Fruit fly (Drosophila melanogaster) whole organism, embryonic: ENCODE data around the gene Gr22c.
A peak's percentile ranks its signal among the peaks of the same experiment; 100 is the strongest.

Experiments
- Aef1 ChIP-seq: fragments of 200-800 bp; sonication (Bioruptor generic); IDR thresholded peaks from 3 replicates; pipeline ENCODE4 v1.3.6; 2022; ENCODE audit warnings: missing biosample characterization, missing genetic modification characterization
- CG11247 ChIP-seq: fragments of 200-800 bp; sonication (Bioruptor generic); IDR thresholded peaks from 2 replicates; pipeline ENCODE4 v1.3.6; 2022; ENCODE audit warnings: missing biosample characterization, missing genetic modification characterization
- CG11456 ChIP-seq: fragments of 200-800 bp; sonication (Bioruptor generic); IDR thresholded peaks from 3 replicates; pipeline ENCODE4 v1.3.6; 2022; ENCODE audit warnings: missing biosample characterization, missing genetic modification characterization
- CG12391 ChIP-seq: fragments of 200-800 bp; sonication (Bioruptor generic); optimal IDR thresholded peaks from 3 replicates; lab custom pipeline; 2018; ENCODE audit warnings: missing biosample characterization, mild to moderate bottlenecking, missing genetic modification characterization, moderate library complexity
- CG13424 ChIP-seq: fragments of 200-800 bp; sonication (Bioruptor generic); optimal IDR thresholded peaks from 2 replicates; lab custom pipeline; 2019; ENCODE audit warnings: missing biosample characterization, mild to moderate bottlenecking, missing genetic modification characterization, moderate library complexity
- CG13775 ChIP-seq: fragments of 200-800 bp; sonication (Bioruptor generic); optimal IDR thresholded peaks from 3 replicates; lab custom pipeline; 2017; ENCODE audit warnings: missing biosample characterization, mild to moderate bottlenecking, missing genetic modification characterization
- CG1529 ChIP-seq: fragments of 200-800 bp; sonication (Bioruptor generic); optimal IDR thresholded peaks from 3 replicates; lab custom pipeline; 2018; ENCODE audit warnings: missing biosample characterization, missing genetic modification characterization
- CG15479 ChIP-seq: fragments of 200-800 bp; sonication (Bioruptor generic); optimal IDR thresholded peaks from 3 replicates; lab custom pipeline; 2019; ENCODE audit warnings: missing biosample characterization, mild to moderate bottlenecking, missing genetic modification characterization, moderate library complexity
- CG16815 ChIP-seq: fragments of 200-800 bp; sonication (Bioruptor generic); optimal IDR thresholded peaks from 3 replicates; lab custom pipeline; 2017; ENCODE audit warnings: missing biosample characterization, mild to moderate bottlenecking, missing genetic modification characterization
- CG1832 ChIP-seq: fragments of 200-800 bp; sonication (Bioruptor generic); optimal IDR thresholded peaks from 2 replicates; lab custom pipeline; 2017; ENCODE audit warnings: missing biosample characterization, mild to moderate bottlenecking, missing genetic modification characterization, inconsistent platforms
- CG18599 ChIP-seq: fragments of 200-800 bp; sonication (Bioruptor generic); optimal IDR thresholded peaks from 3 replicates; lab custom pipeline; 2017; ENCODE audit warnings: missing biosample characterization, missing genetic modification characterization, mild to moderate bottlenecking, moderate library complexity, missing genetic modification reagents
- CG18619 ChIP-seq: fragments of 200-800 bp; sonication (Bioruptor generic); optimal IDR thresholded peaks from 3 replicates; lab custom pipeline; 2017; ENCODE audit warnings: missing biosample characterization, mild to moderate bottlenecking, missing genetic modification characterization
- CG2120 ChIP-seq: fragments of 200-800 bp; sonication (Bioruptor generic); optimal IDR thresholded peaks from 3 replicates; lab custom pipeline; 2016; ENCODE audit warnings: missing biosample characterization, missing genetic modification characterization
- CG33557 ChIP-seq: fragments of 200-800 bp; sonication (Bioruptor generic); optimal IDR thresholded peaks from 2 replicates; lab custom pipeline; 2019; ENCODE audit warnings: missing biosample characterization, mild to moderate bottlenecking, missing genetic modification characterization, moderate library complexity
- CG42726 ChIP-seq: fragments of 200-800 bp; sonication (Bioruptor generic); IDR thresholded peaks from 2 replicates; pipeline ENCODE4 v1.3.6; 2022; ENCODE audit warnings: missing biosample characterization, missing genetic modification characterization; ENCODE audit not compliant: partially characterized antibody
- CG4328 ChIP-seq: fragments of 200-800 bp; sonication (Bioruptor generic); optimal IDR thresholded peaks from 3 replicates; lab custom pipeline; 2017; ENCODE audit warnings: missing biosample characterization, missing genetic modification reagents, missing genetic modification characterization
- CG5180 ChIP-seq: fragments of 200-800 bp; sonication (Bioruptor generic); optimal IDR thresholded peaks from 3 replicates; lab custom pipeline; 2017; ENCODE audit warnings: missing biosample characterization, missing genetic modification characterization, mild to moderate bottlenecking, moderate library complexity, missing genetic modification reagents
- CG6654 ChIP-seq: fragments of 200-800 bp; sonication (Bioruptor generic); optimal IDR thresholded peaks from 2 replicates; lab custom pipeline; 2017; ENCODE audit warnings: missing biosample characterization, mild to moderate bottlenecking, missing genetic modification characterization
- CG7556 ChIP-seq: fragments of 200-800 bp; sonication (Bioruptor generic); optimal IDR thresholded peaks from 2 replicates; lab custom pipeline; 2017; ENCODE audit warnings: missing biosample characterization, mild to moderate bottlenecking, missing genetic modification characterization
- CG9215 ChIP-seq: fragments of 200-800 bp; sonication (Bioruptor generic); IDR thresholded peaks from 2 replicates; pipeline ENCODE4 v1.3.6; 2022; ENCODE audit warnings: missing biosample characterization, missing genetic modification characterization
- CG9932 ChIP-seq: fragments of 200-800 bp; sonication (Bioruptor generic); IDR thresholded peaks from 2 replicates; pipeline ENCODE4 v1.3.6; 2022; ENCODE audit warnings: missing biosample characterization, missing genetic modification characterization
- H15 ChIP-seq: fragments of 200-800 bp; sonication (Bioruptor generic); IDR thresholded peaks from 3 replicates; pipeline ENCODE4 v1.3.6; 2022; ENCODE audit warnings: missing biosample characterization, missing genetic modification characterization
- HLH54F ChIP-seq: fragments of 200-800 bp; sonication (Bioruptor generic); optimal IDR thresholded peaks from 3 replicates; lab custom pipeline; 2016; ENCODE audit warnings: missing biosample characterization, missing genetic modification characterization
- HmgZ ChIP-seq: fragments of 200-800 bp; sonication (Bioruptor generic); optimal IDR thresholded peaks from 2 replicates; lab custom pipeline; 2018; ENCODE audit warnings: missing biosample characterization, mild to moderate bottlenecking, missing genetic modification characterization
- Hr51 ChIP-seq, 2 experiments: fragments of 200-800 bp; sonication (Bioruptor generic); optimal IDR thresholded peaks; 2 replicates in 1 of 2; 3 replicates in 1 of 2; lab custom pipeline; 2016 to 2018; ENCODE audit warnings: missing biosample characterization in 2 of 2, missing genetic modification characterization in 2 of 2, mild to moderate bottlenecking in 1 of 2, moderate library complexity in 1 of 2
- Lim3 ChIP-seq: fragments of 200-800 bp; sonication (Bioruptor generic); IDR thresholded peaks from 2 replicates; pipeline ENCODE4 v1.3.6; 2022; ENCODE audit warnings: missing biosample characterization, missing genetic modification characterization
- Oaz ChIP-seq: fragments of 200-800 bp; sonication (Bioruptor generic); IDR thresholded peaks from 2 replicates; pipeline ENCODE4 v1.3.6; 2022; ENCODE audit warnings: missing biosample characterization, missing genetic modification characterization
- Tbp ChIP-seq: fragments of >200 bp; optimal IDR thresholded peaks from 2 replicates; lab custom pipeline; 2018; ENCODE audit warnings: missing biosample characterization, missing genetic modification characterization
- ac ChIP-seq: fragments of 200-800 bp; sonication (Bioruptor generic); optimal IDR thresholded peaks from 3 replicates; lab custom pipeline; 2017; ENCODE audit warnings: missing biosample characterization, mild to moderate bottlenecking, missing genetic modification characterization
- br ChIP-seq: fragments of >200 bp; optimal IDR thresholded peaks from 2 replicates; lab custom pipeline; 2017
- chn ChIP-seq: fragments of 200-800 bp; sonication (Bioruptor generic); optimal IDR thresholded peaks from 2 replicates; lab custom pipeline; 2016; ENCODE audit warnings: missing biosample characterization, missing genetic modification characterization
- crp ChIP-seq, 2 experiments: fragments of 200-800 bp; sonication (Bioruptor generic); optimal IDR thresholded peaks; 2 replicates in 1 of 2; 3 replicates in 1 of 2; lab custom pipeline; 2017; ENCODE audit warnings: missing biosample characterization in 2 of 2, missing genetic modification characterization in 2 of 2, mild to moderate bottlenecking in 1 of 2, moderate library complexity in 1 of 2
- emc ChIP-seq: fragments of 200-800 bp; sonication (Bioruptor generic); optimal IDR thresholded peaks from 2 replicates; lab custom pipeline; 2016; ENCODE audit warnings: missing biosample characterization, missing genetic modification characterization
- en ChIP-seq: fragments of 200-800 bp; sonication (Bioruptor generic); optimal IDR thresholded peaks from 2 replicates; lab custom pipeline; 2016; ENCODE audit warnings: missing biosample characterization, missing genetic modification characterization
- esg ChIP-seq: fragments of 200-800 bp; sonication (Bioruptor generic); conservative IDR thresholded peaks from 2 replicates; pipeline ENCODE4 v1.3.6; 2022; ENCODE audit warnings: missing biosample characterization, missing genetic modification characterization
- ham ChIP-seq: fragments of 200-800 bp; sonication (Bioruptor generic); IDR thresholded peaks from 2 replicates; pipeline ENCODE4 v1.3.6; 2022; ENCODE audit warnings: missing biosample characterization, missing genetic modification characterization
- hb ChIP-seq: fragments of 200-800 bp; sonication (Bioruptor generic); IDR thresholded peaks from 3 replicates; pipeline ENCODE4 v1.3.6; 2022; ENCODE audit warnings: missing biosample characterization, missing genetic modification characterization; ENCODE audit not compliant: partially characterized antibody
- insv ChIP-seq, 2 experiments: fragments of 200-800 bp; sonication (Bioruptor generic); optimal IDR thresholded peaks; 3 replicates each; lab custom pipeline; 2016 to 2018; ENCODE audit warnings: missing biosample characterization in 2 of 2, missing genetic modification characterization in 2 of 2
- jumu ChIP-seq: fragments of 200-800 bp; sonication (Bioruptor generic); optimal IDR thresholded peaks from 3 replicates; lab custom pipeline; 2016; ENCODE audit warnings: missing biosample characterization, missing genetic modification characterization
- kni ChIP-seq: fragments of 200-800 bp; sonication (Bioruptor generic); optimal IDR thresholded peaks from 3 replicates; lab custom pipeline; 2017; ENCODE audit warnings: mild to moderate bottlenecking, missing biosample characterization, missing genetic modification reagents, missing genetic modification characterization
- lov ChIP-seq, 2 experiments: fragments of 200-800 bp in 1 of 2; fragments of >200 bp in 1 of 2; sonication (Bioruptor generic) in 1 of 2; IDR thresholded peaks in 1 of 2; optimal IDR thresholded peaks in 1 of 2; 2 replicates in 1 of 2; 3 replicates in 1 of 2; pipeline versions ENCODE4 v1.3.6 to Lab custom; 2017 to 2022; ENCODE audit warnings: missing biosample characterization in 1 of 2, missing genetic modification characterization in 1 of 2
- nau ChIP-seq: fragments of 200-800 bp; sonication (Bioruptor generic); optimal IDR thresholded peaks from 3 replicates; lab custom pipeline; 2017; ENCODE audit warnings: missing biosample characterization, mild to moderate bottlenecking, missing genetic modification characterization, missing genetic modification reagents
- nerfin-1 ChIP-seq: fragments of 200-800 bp; sonication (Bioruptor generic); optimal IDR thresholded peaks from 3 replicates; lab custom pipeline; 2019; ENCODE audit warnings: missing biosample characterization, mild to moderate bottlenecking, missing genetic modification characterization, moderate library complexity
- nerfin-2 ChIP-seq: fragments of 200-800 bp; sonication (Bioruptor generic); IDR thresholded peaks from 2 replicates; pipeline ENCODE4 v1.3.6; 2022; ENCODE audit warnings: missing biosample characterization, missing genetic modification characterization; ENCODE audit not compliant: partially characterized antibody
- pros ChIP-seq: fragments of 200-800 bp; sonication (Bioruptor generic); optimal IDR thresholded peaks from 3 replicates; lab custom pipeline; 2019; ENCODE audit warnings: missing biosample characterization, mild to moderate bottlenecking, missing genetic modification characterization, moderate library complexity
- row ChIP-seq: fragments of 200-800 bp; sonication (Bioruptor generic); IDR thresholded peaks from 3 replicates; pipeline ENCODE4 v1.3.6; 2022; ENCODE audit warnings: missing biosample characterization, missing genetic modification characterization
- sc ChIP-seq, 3 experiments: fragments of >200 bp in 2 of 3; fragments of 200-800 bp in 1 of 3; sonication (Bioruptor generic) in 1 of 3; optimal IDR thresholded peaks; 2 replicates in 2 of 3; 3 replicates in 1 of 3; lab custom pipeline; 2017; ENCODE audit warnings: mild to moderate bottlenecking in 1 of 3, missing biosample characterization in 1 of 3, missing genetic modification characterization in 1 of 3, missing genetic modification reagents in 1 of 3
- sens-2 ChIP-seq: fragments of 200-800 bp; sonication (Bioruptor generic); IDR thresholded peaks from 2 replicates; pipeline ENCODE4 v1.3.6; 2022; ENCODE audit warnings: missing biosample characterization, missing genetic modification characterization
- ssp ChIP-seq: fragments of 200-800 bp; sonication (Bioruptor generic); IDR thresholded peaks from 2 replicates; pipeline ENCODE4 v1.3.6; 2022; ENCODE audit warnings: missing biosample characterization, missing genetic modification characterization

The Gr22c gene

DNA sequence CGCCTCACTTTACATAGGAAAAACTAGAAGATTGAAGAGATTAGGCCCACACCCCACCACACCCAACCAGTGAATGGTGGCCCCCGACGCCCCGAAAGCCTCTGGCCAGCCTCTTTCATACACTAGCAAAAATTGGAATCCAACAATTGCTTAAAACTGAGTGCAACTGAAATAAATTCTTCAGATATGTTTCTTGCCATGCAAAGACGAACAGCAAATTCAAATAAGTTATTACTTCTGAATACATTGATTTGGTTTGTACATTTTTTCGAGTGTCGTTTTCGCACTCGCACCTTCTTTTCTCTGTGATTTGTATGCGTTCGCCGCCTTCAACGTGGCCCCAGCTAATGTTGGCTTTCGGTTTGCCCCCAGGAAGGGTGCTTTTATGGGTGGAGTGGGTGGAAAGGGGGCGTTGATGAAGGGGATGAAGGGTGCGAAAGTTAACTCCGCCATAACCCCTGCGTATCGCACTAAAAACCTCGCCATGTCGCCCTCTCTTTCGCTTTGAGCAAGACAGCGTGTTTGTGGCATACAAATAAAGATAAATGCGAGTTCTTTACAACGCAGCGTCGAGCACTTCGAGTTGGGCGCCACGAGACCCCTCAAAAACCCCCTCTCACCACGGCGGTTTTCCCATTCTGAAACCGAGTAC lies 46.2 kb upstream of the Gr22c start (continued):
- TF ChIP-seq sc (optimal IDR thresholded peaks at IDR 0.05; lab: Kevin White, UChicago) (no peak), sc (GFP tag; optimal IDR thresholded peaks at IDR 0.05; lab: Kevin White, UChicago) (no peak), lov (optimal IDR thresholded peaks at IDR 0.05; lab: Kevin White, UChicago) (no peak), lov (GFP tag; IDR thresholded peaks at IDR 0.05; lab: Robert Waterston, UW) (no peak), HmgZ (peak; percentile 15), CG9215 (GFP tag; lab: Robert Waterston, UW) (no peak), CG9932 (no peak), CG16815 (GFP tag; lab: Kevin White, UChicago) (no peak), Tbp (no peak), nerfin-1 (no peak), CG11456 (GFP tag; lab: Robert Waterston, UW) (no peak), CG12391 (peak; percentile 20), emc (GFP tag; lab: Kevin White, UChicago) (no peak), nau (GFP tag; lab: Kevin White, UChicago) (no peak), Oaz (GFP tag; lab: Robert Waterston, UW) (no peak), CG13775 (GFP tag; lab: Kevin White, UChicago) (no peak), H15 (GFP tag; lab: Robert Waterston, UW) (0 out of 3 replicates have a peak, but pooled peaks have one; percentile 16), Lim3 (no peak), HLH54F (peak; percentile 47), ham (GFP tag; lab: Robert Waterston, UW) (no peak), CG42726 (GFP tag; lab: Robert Waterston, UW) (no peak), crp (GFP tag; optimal IDR thresholded peaks at IDR 0.05; lab: Kevin White, UChicago) (no peak), jumu (GFP tag; lab: Kevin White, UChicago) (no peak), CG18599 (GFP tag; lab: Kevin White, UChicago) (peak; percentile 80), kni (GFP tag; lab: Kevin White, UChicago) (no peak), pros (GFP tag; lab: Kevin White, UChicago) (no peak), hb (GFP tag; lab: Robert Waterston, UW) (no peak), CG7556 (GFP tag; lab: Kevin White, UChicago) (peak; percentile 41), ssp (GFP tag; lab: Robert Waterston, UW) (no peak), CG4328 (GFP tag; lab: Kevin White, UChicago) (no peak), ac (GFP tag; lab: Kevin White, UChicago) (no peak), CG11247 (GFP tag; lab: Robert Waterston, UW) (no peak), CG1832 (GFP tag; lab: Kevin White, UChicago) (no peak), CG33557 (GFP tag; lab: Kevin White, UChicago) (no peak), CG13424 (tag; lab: Kevin White, UChicago) (peak; percentile 51), CG1529 (GFP tag; lab: Kevin White, UChicago) (no peak), Hr51 (GFP tag; optimal IDR thresholded peaks at IDR 0.05; lab: Kevin White, UChicago) (peak in 1 of 2 experiments; percentile 41), nerfin-2 (GFP tag; lab: Robert Waterston, UW) (no peak), esg (GFP tag; lab: Robert Waterston, UW) (peak; percentile 22; the same call in 1 of the 2 replicates), row (GFP tag; lab: Robert Waterston, UW) (peak; percentile 73), CG18619 (peak; percentile 18), br (lab: Kevin White, UChicago) (no peak), Aef1 (peak; percentile 47; the same call in 2 of the 3 replicates), insv (GFP tag; optimal IDR thresholded peaks at IDR 0.05; lab: Kevin White, UChicago) (no peak), CG2120 (GFP tag; lab: Kevin White, UChicago) (peak; percentile 48), sens-2 (GFP tag; lab: Robert Waterston, UW) (no peak), en (GFP tag; lab: Kevin White, UChicago) (no peak), CG15479 (no peak), CG5180 (GFP tag; lab: Kevin White, UChicago) (no peak), chn (GFP tag; lab: Kevin White, UChicago) (no peak), CG6654 (no peak)
